Worm (Caenorhabditis elegans) whole organism, L2 larva: ENCODE measurements around the gene cut-2.

Source experiments
- fos-1 ChIP-seq: fragments of 150-350 bp; optimal IDR thresholded peaks from 2 replicates; lab custom pipeline; 2014; ENCODE audit warnings: missing biosample characterization, missing genetic modification characterization
- nhr-12 ChIP-seq: fragments of 150-350 bp; optimal IDR thresholded peaks from 2 replicates; lab custom pipeline; 2014; ENCODE audit warnings: missing biosample characterization, missing genetic modification characterization
- nhr-129 ChIP-seq: fragments of 150-350 bp; optimal IDR thresholded peaks from 2 replicates; lab custom pipeline; 2014; ENCODE audit warnings: missing biosample characterization, missing genetic modification characterization
- unc-62 ChIP-seq: fragments of 150-350 bp; optimal IDR thresholded peaks from 2 replicates; lab custom pipeline; 2014; ENCODE audit warnings: missing biosample characterization, missing genetic modification reagents, missing genetic modification characterization
- ztf-1 ChIP-seq: fragments of 200-800 bp; sonication (Bioruptor generic); conservative IDR thresholded peaks from 2 replicates; pipeline ENCODE4 v1.3.6; 2022; ENCODE audit warnings: missing genetic modification characterization, missing compliant biosample characterization

DNA sequence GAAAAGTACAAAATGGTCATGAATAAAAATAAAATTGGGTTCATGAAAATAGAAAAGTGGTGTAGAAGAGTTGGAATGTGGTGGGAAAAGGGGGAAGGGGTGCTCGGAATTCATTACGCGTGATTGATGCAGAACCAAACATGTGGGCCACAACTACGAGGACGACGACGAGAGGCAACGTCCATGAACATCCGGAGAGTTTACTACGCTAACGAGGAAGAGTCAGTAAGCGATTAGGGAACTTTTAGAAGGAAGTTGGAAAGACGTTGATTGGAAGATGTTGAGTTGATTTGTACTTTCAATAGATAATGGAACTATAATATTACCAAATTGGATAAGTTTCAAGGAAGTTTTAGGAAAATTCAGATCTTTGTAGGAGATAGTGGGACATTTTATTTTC is 13.1 kb upstream of the cut-2 start:
- no peak for TF ChIP-seq fos-1 (tag; lab: Kevin White, UChicago)
- no peak for TF ChIP-seq nhr-12 (tag; lab: Kevin White, UChicago)
- TF ChIP-seq unc-62: no peak
- TF ChIP-seq nhr-129 (tag; lab: Kevin White, UChicago): no peak
- no peak for TF ChIP-seq ztf-1 (GFP tag; lab: Robert Waterston, UW)
